Worm (Caenorhabditis elegans): ENCODE results near the gene C30G12.1.

The C30G12.1 gene

ce11 chrII:7305558-7305957 lies 6.4 kb downstream of the C30G12.1 start, which contains the start of gene brf-1:
TSS of gene brf-1 (plus strand) at chrII:7305858.
- TF ChIP-seq mab-5 (tag; optimal IDR thresholded peaks at IDR 0.05) (no peak), fos-1 (tag; optimal IDR thresholded peaks at IDR 0.05) (no peak), lsy-2 (tag; optimal IDR thresholded peaks at IDR 0.05) (no peak), ztf-4 (tag; optimal IDR thresholded peaks at IDR 0.05) (no peak), nhr-237 (tag; optimal IDR thresholded peaks at IDR 0.05) (no peak), Y55F3AM.14 (GFP tag; optimal IDR thresholded peaks at IDR 0.05) (no peak), nhr-129 (tag; optimal IDR thresholded peaks at IDR 0.05) (no peak), alr-1 (tag; optimal IDR thresholded peaks at IDR 0.05) (no peak)

ce11 chrII:7310023-7310422 lies 10.9 kb downstream of the C30G12.1 start, which contains the start of the genes F45E12.5 and cnep-1:
TSS of gene F45E12.5 (minus strand) at chrII:7310115.
TSS of gene cnep-1 (plus strand) at chrII:7310348.
- TF ChIP-seq unc-55 (GFP tag; optimal IDR thresholded peaks at IDR 0.05) = peak; percentile 36
- TF ChIP-seq nhr-129 (tag; optimal IDR thresholded peaks at IDR 0.05) = peak; percentile 41
- TF ChIP-seq lin-39 (tag; optimal IDR thresholded peaks at IDR 0.05) = no peak
- no peak for TF ChIP-seq lin-13 (GFP tag; optimal IDR thresholded peaks at IDR 0.05)
- no peak for TF ChIP-seq ztf-4 (tag; optimal IDR thresholded peaks at IDR 0.05)
- peak in 1 of 2 experiments; percentile 37 for TF ChIP-seq lsy-2 (tag; optimal IDR thresholded peaks at IDR 0.05)
- no peak for TF ChIP-seq unc-62 (GFP tag; optimal IDR thresholded peaks at IDR 0.05)
- no peak for TF ChIP-seq R02D3.7 (tag; optimal IDR thresholded peaks at IDR 0.05)
- TF ChIP-seq snpc-4 (tag; optimal IDR thresholded peaks at IDR 0.05) = no peak
- TF ChIP-seq fos-1 (tag; optimal IDR thresholded peaks at IDR 0.05) = no peak
- peak; percentile 48 for TF ChIP-seq C34F6.9 (tag; optimal IDR thresholded peaks at IDR 0.05)
- TF ChIP-seq zag-1 (tag; optimal IDR thresholded peaks at IDR 0.05) = no peak

ce11 chrII:7314083-7314482 lies 14.9 kb downstream of the C30G12.1 start, which contains the start of gene F45E12.6:
TSS of gene F45E12.6 (minus strand) at chrII:7314183.
- TF ChIP-seq ztf-4 (tag; optimal IDR thresholded peaks at IDR 0.05) (no peak), unc-39 (tag; optimal IDR thresholded peaks at IDR 0.05) (no peak), dmd-4 (tag; optimal IDR thresholded peaks at IDR 0.05) (no peak), alr-1 (tag; optimal IDR thresholded peaks at IDR 0.05) (no peak), unc-62 (GFP tag; optimal IDR thresholded peaks at IDR 0.05) (no peak), blmp-1 (tag; optimal IDR thresholded peaks at IDR 0.05; ENCODE audit: insufficient read depth) (no peak), snpc-4 (tag; optimal IDR thresholded peaks at IDR 0.05) (no peak), nhr-10 (tag; optimal IDR thresholded peaks at IDR 0.05) (no peak), F13H6.1 (tag; optimal IDR thresholded peaks at IDR 0.05) (no peak), Y55F3AM.14 (GFP tag; optimal IDR thresholded peaks at IDR 0.05) (no peak), ztf-11 (tag; optimal IDR thresholded peaks at IDR 0.05) (no peak), crh-2 (tag; optimal IDR thresholded peaks at IDR 0.05) (no peak), mdl-1 (tag; optimal IDR thresholded peaks at IDR 0.05) (no peak), ztf-1 (GFP tag; conservative IDR thresholded peaks at IDR 0.05) (no peak), sma-3 (GFP tag; optimal IDR thresholded peaks at IDR 0.05) (no peak), lin-13 (GFP tag; optimal IDR thresholded peaks at IDR 0.05) (no peak), mab-5 (tag; optimal IDR thresholded peaks at IDR 0.05) (no peak), lin-39 (tag; optimal IDR thresholded peaks at IDR 0.05) (no peak), zag-1 (tag; optimal IDR thresholded peaks at IDR 0.05) (no peak)

ce11 chrII:7317468-7317867 lies 18.3 kb downstream of the C30G12.1 start, which contains the start of gene F21D12.2:
TSS of gene F21D12.2 (plus strand) at chrII:7317768.
- TF ChIP-seq unc-39 (tag; optimal IDR thresholded peaks at IDR 0.05) = no peak
- no peak for TF ChIP-seq blmp-1 (tag; optimal IDR thresholded peaks at IDR 0.05; ENCODE audit: insufficient read depth)
- no peak for TF ChIP-seq sma-3 (GFP tag; optimal IDR thresholded peaks at IDR 0.05)
- TF ChIP-seq unc-62 (GFP tag; optimal IDR thresholded peaks at IDR 0.05) = no peak
- no peak for TF ChIP-seq gmeb-1 (tag; optimal IDR thresholded peaks at IDR 0.05)
- TF ChIP-seq C34F6.9 (tag; optimal IDR thresholded peaks at IDR 0.05) = no peak
- TF ChIP-seq nhr-12 (tag; optimal IDR thresholded peaks at IDR 0.05) = no peak

ce11 chrII:7319471-7319870 lies 20.3 kb downstream of the C30G12.1 start:
- TF ChIP-seq unc-55 (GFP tag; optimal IDR thresholded peaks at IDR 0.05) = peak; percentile 8
- TF ChIP-seq Y55F3AM.14 (GFP tag; optimal IDR thresholded peaks at IDR 0.05) = peak; percentile 80
- no peak for TF ChIP-seq peb-1 (tag; optimal IDR thresholded peaks at IDR 0.05)

- TF ChIP-seq ztf-4 (tag; optimal IDR thresholded peaks at IDR 0.05) = peak; percentile 63
- peak; percentile 22 for TF ChIP-seq crh-2 (tag; optimal IDR thresholded peaks at IDR 0.05)
- TF ChIP-seq nhr-11 (tag; optimal IDR thresholded peaks at IDR 0.05) = no peak
- TF ChIP-seq C34F6.9 (tag; optimal IDR thresholded peaks at IDR 0.05) = peak; percentile 57
- TF ChIP-seq lsy-2 (tag; optimal IDR thresholded peaks at IDR 0.05) = peak in 1 of 2 experiments; percentile 48
- TF ChIP-seq ceh-82 (tag; optimal IDR thresholded peaks at IDR 0.05) = no peak
- TF ChIP-seq nhr-23 (tag; optimal IDR thresholded peaks at IDR 0.05) = no peak
- peak in 1 of 2 experiments; percentile 25 for TF ChIP-seq mdl-1 (tag; optimal IDR thresholded peaks at IDR 0.05)
- peak; percentile 18 for TF ChIP-seq lin-13 (GFP tag; optimal IDR thresholded peaks at IDR 0.05)
- peak; percentile 82 for TF ChIP-seq nhr-129 (tag; optimal IDR thresholded peaks at IDR 0.05)
- peak; percentile 53 for TF ChIP-seq nhr-6 (tag; optimal IDR thresholded peaks at IDR 0.05)
- peak; percentile 84 for TF ChIP-seq sma-9 (GFP tag; optimal IDR thresholded peaks at IDR 0.05)
- TF ChIP-seq sma-9 (tag; optimal IDR thresholded peaks at IDR 0.05) = no peak
- peak; percentile 83 for TF ChIP-seq F13H6.1 (tag; optimal IDR thresholded peaks at IDR 0.05)
- no peak for TF ChIP-seq nhr-10 (tag; optimal IDR thresholded peaks at IDR 0.05)
Measured at ce11 chrII:7323317-7323716, 24.2 kb downstream of the C30G12.1 start.

Measured in whole organism, L2 larva.